Fruit fly (Drosophila melanogaster) Kc167 (cell line): ENCODE results near the gene CG5056.

ENCODE experiments used
- Myc ChIP-seq: fragments of >200 bp; optimal IDR thresholded peaks from 2 replicates; lab custom pipeline; 2017; ENCODE audit warnings: missing external identifiers
- insv ChIP-seq: fragments of >200 bp; optimal IDR thresholded peaks from 3 replicates; lab custom pipeline; 2018; ENCODE audit warnings: missing external identifiers
- ttk ChIP-seq: sonication (Bioruptor generic); optimal IDR thresholded peaks from 2 replicates; lab custom pipeline; 2017; ENCODE audit warnings: missing external identifiers

DNA sequence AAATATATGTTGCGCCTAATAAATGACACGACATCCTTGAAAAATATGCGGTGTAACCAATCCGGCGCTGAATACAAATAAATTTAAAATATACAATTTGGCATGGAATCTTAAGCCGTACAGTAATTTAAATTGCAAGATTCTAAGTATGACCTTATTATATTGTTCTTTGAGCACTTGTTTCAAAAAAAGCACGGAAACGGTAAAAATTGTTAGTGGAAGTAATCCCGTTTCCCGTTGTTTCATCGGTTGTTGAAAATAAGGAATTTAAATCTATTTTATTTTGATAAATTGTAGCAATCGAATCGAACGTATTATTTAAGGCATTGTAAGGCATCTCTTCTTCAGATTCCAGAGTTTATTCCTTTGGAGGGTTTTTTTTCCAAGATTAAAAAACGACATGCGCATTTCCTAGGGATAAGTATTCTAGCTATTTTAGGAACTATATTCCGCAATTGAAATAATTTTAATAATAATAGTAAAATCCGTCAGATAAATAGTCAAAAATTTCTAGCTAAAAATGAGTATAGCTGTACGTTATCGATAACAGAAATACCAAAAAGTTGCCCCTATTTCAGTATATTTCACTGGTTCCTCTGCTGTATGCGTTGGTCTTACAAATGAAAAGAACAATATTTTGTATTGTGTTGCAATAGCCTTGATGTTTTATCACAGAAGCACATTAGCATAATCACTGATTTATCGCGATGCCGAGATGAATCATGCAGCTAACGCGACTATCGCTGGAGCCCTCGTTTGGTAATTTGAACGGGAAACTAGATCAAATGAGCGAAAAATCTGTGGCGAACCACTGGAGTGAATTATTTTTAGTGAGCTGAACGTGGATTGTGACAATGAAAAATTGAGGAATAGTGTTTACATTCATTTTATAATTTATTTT, 33.2 kb upstream of the CG5056 start, which contains the start of gene GATAd:
- TF ChIP-seq insv (lab: Kevin White, UChicago) (no peak), ttk (lab: Kevin White, UChicago) (no peak), Myc (lab: Kevin White, UChicago) (no peak)
